Worm (Caenorhabditis elegans): ENCODE data around the gene lbp-2.

- TF ChIP-seq ztf-4 (tag; optimal IDR thresholded peaks at IDR 0.05) (no peak), fos-1 (tag; optimal IDR thresholded peaks at IDR 0.05) (no peak), nfya-1 (tag; optimal IDR thresholded peaks at IDR 0.05; ENCODE audit: insufficient read depth) (no peak), ama-1 (optimal IDR thresholded peaks at IDR 0.05) (no peak), pqm-1 (tag; optimal IDR thresholded peaks at IDR 0.05) (no peak), nhr-237 (tag; optimal IDR thresholded peaks at IDR 0.05) (no peak), nhr-12 (tag; optimal IDR thresholded peaks at IDR 0.05) (no peak), ceh-82 (tag; optimal IDR thresholded peaks at IDR 0.05) (no peak), nhr-77 (tag; optimal IDR thresholded peaks at IDR 0.05) (no peak), elt-3 (tag; optimal IDR thresholded peaks at IDR 0.05) (no peak), sea-2 (GFP tag; optimal IDR thresholded peaks at IDR 0.05) (no peak)
Measured at ce11 chrX:3228701-3229100, 31.7 kb upstream of the lbp-2 start.
